Worm (Caenorhabditis elegans) whole organism, late embryonic: ENCODE results near the gene str-221.

ENCODE experiments used
- fax-1 ChIP-seq: sonication (generic microtip); optimal IDR thresholded peaks from 2 replicates; lab custom pipeline; 2016; ENCODE audit warnings: missing genotype, missing genetic modification characterization, missing compliant biosample characterization
- madf-2 ChIP-seq: sonication (generic microtip); optimal IDR thresholded peaks from 2 replicates; lab custom pipeline; 2017; ENCODE audit warnings: missing genetic modification characterization, missing compliant biosample characterization
- mec-3 ChIP-seq: sonication (generic microtip); optimal IDR thresholded peaks from 2 replicates; lab custom pipeline; 2016; ENCODE audit warnings: borderline replicate concordance, missing genetic modification characterization, missing compliant biosample characterization
- tbx-7 ChIP-seq: sonication (generic microtip); optimal IDR thresholded peaks from 2 replicates; lab custom pipeline; 2016; ENCODE audit warnings: missing genotype, missing genetic modification characterization, missing compliant biosample characterization
- ztf-16 ChIP-seq: sonication (generic microtip); optimal IDR thresholded peaks from 2 replicates; lab custom pipeline; 2017; ENCODE audit warnings: missing genetic modification characterization, missing compliant biosample characterization

- TF ChIP-seq mec-3 (tag; lab: Kevin White, UChicago) (no peak), ztf-16 (tag; lab: Kevin White, UChicago) (no peak), madf-2 (tag; lab: Kevin White, UChicago) (no peak), tbx-7 (no peak), fax-1 (tag; lab: Kevin White, UChicago) (no peak)
These were observed 7.9 kb downstream of the str-221 start, which contains the start of gene irld-45 for ce11 chrV:1648000-1648399.
